Worm (Caenorhabditis elegans) whole organism, L4 larva: ENCODE results near the gene B0361.3.
"Not testable (repeated sequence)": the region's sequence is repeated elsewhere in the genome, so short reads cannot be mapped to it uniquely, and the experiment has no call there.

Experiments
- daf-19 ChIP-seq: fragments of 200-800 bp; sonication (Bioruptor generic); conservative IDR thresholded peaks from 2 replicates; pipeline ENCODE4 v1.3.6; 2022; ENCODE audit warnings: missing genetic modification characterization, missing compliant biosample characterization
- dmd-8 ChIP-seq: fragments of 200-800 bp; sonication (Bioruptor generic); IDR thresholded peaks from 2 replicates; pipeline ENCODE4 v1.3.6; 2022; ENCODE audit warnings: missing genetic modification characterization, missing compliant biosample characterization

DNA sequence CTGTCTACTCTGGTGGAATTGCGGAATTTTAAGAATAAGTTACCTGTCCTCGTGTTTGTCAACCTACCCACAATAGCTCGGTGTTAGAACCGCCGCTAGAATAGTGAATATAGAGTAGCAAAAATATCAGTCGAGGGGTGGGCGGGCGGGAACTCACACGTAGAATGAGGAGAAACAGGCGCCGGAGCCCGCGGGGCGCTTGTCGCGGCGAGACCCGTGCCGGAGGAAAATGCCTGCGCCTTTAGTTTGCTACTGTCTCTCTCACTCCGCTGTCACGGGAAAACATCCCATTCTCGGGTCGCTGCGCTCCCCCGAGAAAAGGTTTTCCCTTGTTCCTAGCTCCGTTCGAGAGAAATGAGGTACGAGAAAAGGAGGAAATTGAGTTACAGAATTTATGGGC, 45.6 kb upstream of the B0361.3 start:
- TF ChIP-seq daf-19, dmd-8 (GFP tag; lab: Robert Waterston, UW): not testable (repeated sequence)
